Worm (Caenorhabditis elegans) whole organism, late embryonic: Measurements from ENCODE around the gene F40C5.1.
"Not testable (repeated sequence)": the region's sequence is repeated elsewhere in the genome, so short reads cannot be mapped to it uniquely, and the experiment has no call there.

Source experiments
- Y22D7AL.16 ChIP-seq: sonication (generic microtip); optimal IDR thresholded peaks from 2 replicates; lab custom pipeline; 2016; ENCODE audit warnings: missing genetic modification characterization, missing compliant biosample characterization
- nhr-11 ChIP-seq: fragments of 150-350 bp; optimal IDR thresholded peaks from 2 replicates; lab custom pipeline; 2014; ENCODE audit warnings: missing biosample characterization, missing genetic modification characterization
- sox-2 ChIP-seq: fragments of 200-800 bp; sonication (Bioruptor generic); IDR thresholded peaks from 2 replicates; pipeline ENCODE4 v1.3.6; 2022; ENCODE audit warnings: missing genetic modification reagents, missing genetic modification characterization, missing compliant biosample characterization
- sox-4 ChIP-seq: sonication (generic microtip); optimal IDR thresholded peaks from 2 replicates; lab custom pipeline; 2017; ENCODE audit warnings: mild to moderate bottlenecking, missing genetic modification characterization, inconsistent platforms, missing compliant biosample characterization
- ztf-16 ChIP-seq: sonication (generic microtip); optimal IDR thresholded peaks from 2 replicates; lab custom pipeline; 2017; ENCODE audit warnings: missing genetic modification characterization, missing compliant biosample characterization

DNA sequence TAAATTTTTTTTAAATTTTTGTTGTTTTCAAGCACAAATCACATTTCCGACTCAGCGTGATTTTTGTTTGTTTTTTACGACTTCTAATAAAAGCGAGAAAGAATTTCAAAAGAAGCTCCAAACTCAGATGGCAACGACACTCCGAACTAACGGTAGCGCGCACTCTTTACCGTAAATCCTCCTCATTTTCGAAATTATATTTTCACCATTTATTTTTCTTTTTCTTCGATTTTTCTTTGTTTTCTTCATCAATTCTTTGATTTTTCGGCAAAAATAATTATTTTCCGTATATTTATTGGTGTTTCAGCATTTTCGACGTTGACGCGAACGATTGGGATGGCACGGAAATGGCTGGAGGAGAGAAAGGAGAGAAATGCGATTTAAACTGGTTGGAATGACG, 13.8 kb upstream of the F40C5.1 start, which contains the start of gene T24A6.1:
- TF ChIP-seq nhr-11; sox-4 (tag; lab: Kevin White, UChicago); ztf-16 (tag; lab: Kevin White, UChicago); Y22D7AL.16 (tag; lab: Kevin White, UChicago); sox-2 (GFP tag; lab: Robert Waterston, UW): not testable (repeated sequence)
